Fruit fly (Drosophila melanogaster): ENCODE results near the gene CG5510.

CG5510 gene

DNA sequence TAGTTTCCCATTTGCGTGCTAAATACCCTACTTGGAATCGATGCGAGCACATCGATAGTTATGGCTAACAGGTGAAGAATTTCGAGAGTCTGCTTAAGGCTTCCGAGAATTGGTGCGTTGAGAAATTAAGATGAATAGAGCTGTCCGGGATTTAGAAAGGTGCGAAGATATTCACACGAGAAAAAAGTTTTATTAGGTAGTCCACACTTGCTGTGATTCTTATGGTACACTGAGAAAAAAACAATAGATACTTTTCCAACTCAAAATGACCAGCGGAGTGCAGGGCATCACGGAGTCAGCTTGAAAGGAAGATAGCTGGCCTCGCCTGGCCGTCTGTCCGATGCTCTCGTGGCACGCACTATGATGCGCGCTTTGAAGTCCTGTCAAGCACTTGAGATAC is 24.8 kb downstream of the CG5510 start:
- TF ChIP-seq ovo (GFP tag; optimal IDR thresholded peaks at IDR 0.05) (no peak), CG14711 (tag; optimal IDR thresholded peaks at IDR 0.05) (no peak), Crg-1 (GFP tag; optimal IDR thresholded peaks at IDR 0.05) (no peak), cnc (optimal IDR thresholded peaks at IDR 0.05) (no peak), CG7045 (GFP tag; optimal IDR thresholded peaks at IDR 0.05) (no peak), tj (GFP tag; optimal IDR thresholded peaks at IDR 0.05) (no peak), bab1 (GFP tag; optimal IDR thresholded peaks at IDR 0.05) (no peak), kay (GFP tag; ENCODE audit: borderline replicate concordance) (no peak)

DNA sequence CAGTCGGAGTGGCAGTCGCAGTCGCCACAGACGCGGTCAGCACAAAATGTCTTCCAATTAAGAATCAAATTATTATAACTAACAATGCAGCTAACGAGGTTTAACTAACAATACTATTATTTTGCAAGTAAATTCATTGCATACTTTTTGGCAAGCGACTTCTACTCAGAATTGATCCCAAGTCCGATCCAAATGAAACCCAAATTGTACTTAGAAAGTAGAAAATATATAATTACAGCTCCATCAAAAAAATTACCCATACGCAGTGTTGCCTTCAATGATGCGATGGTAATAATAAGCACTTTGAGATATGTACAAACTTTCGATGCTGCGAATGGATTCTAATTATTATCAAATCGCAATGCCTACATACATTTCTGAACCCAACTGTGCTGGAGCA is 25.6 kb downstream of the CG5510 start:
- TF ChIP-seq CG33017 (tag; optimal IDR thresholded peaks at IDR 0.05) (no peak), kay (GFP tag; ENCODE audit: borderline replicate concordance) (no peak), CG14711 (tag; optimal IDR thresholded peaks at IDR 0.05) (no peak), CG1620 (GFP tag; optimal IDR thresholded peaks at IDR 0.05) (no peak), Clk (GFP tag; optimal IDR thresholded peaks at IDR 0.05) (no peak), CG11617 (GFP tag; optimal IDR thresholded peaks at IDR 0.05) (no peak), bab1 (GFP tag; optimal IDR thresholded peaks at IDR 0.05) (no peak), ovo (GFP tag; optimal IDR thresholded peaks at IDR 0.05) (no peak), cnc (optimal IDR thresholded peaks at IDR 0.05) (no peak), Crg-1 (GFP tag; optimal IDR thresholded peaks at IDR 0.05) (no peak), CG7045 (GFP tag; optimal IDR thresholded peaks at IDR 0.05) (no peak)

DNA sequence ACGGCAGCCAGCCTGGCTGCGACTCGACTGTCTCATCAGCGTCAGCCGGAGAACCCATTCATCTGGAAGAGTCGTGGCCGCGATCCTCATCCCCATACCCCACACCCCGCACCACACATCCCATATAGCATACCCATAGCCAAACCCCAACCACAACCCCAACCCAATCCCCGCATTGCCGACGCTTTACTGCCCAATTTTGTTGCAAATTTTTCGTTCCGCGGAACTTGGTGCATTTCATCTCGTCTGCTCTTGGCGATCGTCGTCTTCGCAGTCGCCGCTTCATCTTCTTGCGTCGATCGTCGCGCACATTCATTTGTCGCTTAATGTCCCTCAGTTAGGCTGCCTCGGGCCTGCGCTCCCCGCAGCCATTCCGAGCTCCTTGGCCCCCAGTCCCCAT is 26.0 kb downstream of the CG5510 start:
- no peak for TF ChIP-seq CG5204 (GFP tag; optimal IDR thresholded peaks at IDR 0.05)
- no peak for TF ChIP-seq pad (GFP tag; optimal IDR thresholded peaks at IDR 0.05)
- no peak for TF ChIP-seq cnc (optimal IDR thresholded peaks at IDR 0.05)
- TF ChIP-seq CG7101 (tag; optimal IDR thresholded peaks at IDR 0.05) = no peak
- TF ChIP-seq kay (GFP tag; ENCODE audit: borderline replicate concordance) = no peak
- TF ChIP-seq CG1620 (GFP tag; optimal IDR thresholded peaks at IDR 0.05) = no peak
- TF ChIP-seq Hr96 (GFP tag; optimal IDR thresholded peaks at IDR 0.05) = no peak
- TF ChIP-seq Mnt (GFP tag; optimal IDR thresholded peaks at IDR 0.05) = no peak

DNA sequence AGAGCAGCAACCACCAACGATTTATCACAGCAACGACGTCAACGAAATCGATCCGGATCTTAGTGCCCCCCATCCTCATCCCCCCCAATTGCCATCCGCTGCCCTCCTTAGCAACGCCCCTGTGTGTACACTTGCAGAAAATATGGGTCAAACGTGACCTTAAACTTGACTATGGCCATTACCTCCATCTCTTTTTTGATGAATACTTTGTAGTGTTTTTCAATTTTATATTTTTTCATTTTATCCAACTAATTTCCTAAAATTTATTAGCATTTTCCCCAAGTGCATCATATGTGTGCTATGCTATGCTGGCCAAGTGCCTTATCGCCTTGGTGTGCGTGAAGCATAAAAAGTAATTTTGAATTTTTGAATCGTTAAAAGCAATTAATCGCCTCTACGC is 26.4 kb downstream of the CG5510 start:
- TF ChIP-seq CG33017 (tag; optimal IDR thresholded peaks at IDR 0.05) = no peak
- TF ChIP-seq CG5204 (GFP tag; optimal IDR thresholded peaks at IDR 0.05) = no peak
- no peak for TF ChIP-seq Crg-1 (GFP tag; optimal IDR thresholded peaks at IDR 0.05)
- TF ChIP-seq toe (GFP tag; optimal IDR thresholded peaks at IDR 0.05) = no peak
- no peak for TF ChIP-seq cic (GFP tag; optimal IDR thresholded peaks at IDR 0.05)
- no peak for TF ChIP-seq bab1 (GFP tag; optimal IDR thresholded peaks at IDR 0.05)
- TF ChIP-seq CG14711 (tag; optimal IDR thresholded peaks at IDR 0.05) = no peak
- no peak for TF ChIP-seq CG12768 (GFP tag; optimal IDR thresholded peaks at IDR 0.05)
- TF ChIP-seq cnc (optimal IDR thresholded peaks at IDR 0.05) = no peak
- no peak for TF ChIP-seq ovo (GFP tag; optimal IDR thresholded peaks at IDR 0.05)
- TF ChIP-seq Clk (GFP tag; optimal IDR thresholded peaks at IDR 0.05) = no peak
- TF ChIP-seq Hr96 (GFP tag; optimal IDR thresholded peaks at IDR 0.05) = no peak
- TF ChIP-seq CG11617 (GFP tag; optimal IDR thresholded peaks at IDR 0.05) = no peak
- TF ChIP-seq tj (GFP tag; optimal IDR thresholded peaks at IDR 0.05) = no peak
- no peak for TF ChIP-seq pad (GFP tag; optimal IDR thresholded peaks at IDR 0.05)
- no peak for TF ChIP-seq CG1620 (GFP tag; optimal IDR thresholded peaks at IDR 0.05)
- TF ChIP-seq Mnt (GFP tag; optimal IDR thresholded peaks at IDR 0.05) = no peak
- TF ChIP-seq CG7045 (GFP tag; optimal IDR thresholded peaks at IDR 0.05) = no peak
- no peak for TF ChIP-seq kay (GFP tag; ENCODE audit: borderline replicate concordance)

DNA sequence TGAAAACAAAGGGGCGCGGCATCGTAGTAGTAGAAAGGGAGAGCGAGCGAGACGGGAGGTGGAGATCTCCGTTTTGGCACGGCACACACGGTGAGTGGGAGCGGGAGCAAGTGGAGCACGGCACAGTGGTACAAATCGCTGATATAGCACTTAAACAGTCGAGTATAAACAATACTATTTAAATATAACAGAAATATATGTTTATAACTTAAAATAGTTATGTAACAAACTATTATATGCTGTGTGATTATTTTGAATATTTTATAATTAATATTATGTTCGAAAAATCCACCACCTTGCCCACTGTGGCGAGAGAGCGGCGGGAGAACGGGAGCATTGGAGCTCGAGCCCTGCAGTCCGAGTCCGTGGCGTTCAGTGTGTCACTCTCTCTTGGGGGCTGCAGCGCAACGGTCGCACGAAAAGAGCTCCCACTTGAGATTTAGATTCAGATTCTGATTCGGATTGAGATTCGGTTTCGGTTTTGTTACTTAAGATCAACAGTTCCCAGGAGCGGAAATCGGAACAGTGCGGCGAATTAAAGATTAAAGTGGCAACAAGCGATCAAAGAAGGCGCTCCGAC is 28.3 kb downstream of the CG5510 start, which contains the start of gene Kal1:
Gene Kal1, plus strand, starts transcription at position 383 of the 580 bp plus-strand sequence.
- TF ChIP-seq toe (GFP tag; optimal IDR thresholded peaks at IDR 0.05) = peak; percentile 24
- peak; percentile 93 for TF ChIP-seq CG7101 (tag; optimal IDR thresholded peaks at IDR 0.05)
- TF ChIP-seq CG7045 (GFP tag; optimal IDR thresholded peaks at IDR 0.05) = peak; percentile 67
- peak; percentile 23 for TF ChIP-seq ovo (GFP tag; optimal IDR thresholded peaks at IDR 0.05)
- TF ChIP-seq Crg-1 (GFP tag; optimal IDR thresholded peaks at IDR 0.05) = peak; percentile 67
- peak; percentile 51 for TF ChIP-seq Clk (GFP tag; optimal IDR thresholded peaks at IDR 0.05)
- peak; percentile 92 for TF ChIP-seq CG11617 (GFP tag; optimal IDR thresholded peaks at IDR 0.05)
- TF ChIP-seq Hr96 (GFP tag; optimal IDR thresholded peaks at IDR 0.05) = peak; percentile 45
- TF ChIP-seq tj (GFP tag; optimal IDR thresholded peaks at IDR 0.05) = peak; percentile 88
- TF ChIP-seq CG33017 (tag; optimal IDR thresholded peaks at IDR 0.05) = peak; percentile 92
- TF ChIP-seq bab1 (GFP tag; optimal IDR thresholded peaks at IDR 0.05) = peak; percentile 97
- TF ChIP-seq CG5204 (GFP tag; optimal IDR thresholded peaks at IDR 0.05) = no peak
- peak; percentile 85 for TF ChIP-seq pad (GFP tag; optimal IDR thresholded peaks at IDR 0.05)
- TF ChIP-seq Mnt (GFP tag; optimal IDR thresholded peaks at IDR 0.05) = peak; percentile 56
- no peak for TF ChIP-seq cnc (optimal IDR thresholded peaks at IDR 0.05)
- peak; percentile 86 for TF ChIP-seq CG12768 (GFP tag; optimal IDR thresholded peaks at IDR 0.05)
- TF ChIP-seq kay (GFP tag; ENCODE audit: borderline replicate concordance) = peak; percentile 18
- TF ChIP-seq CG14711 (tag; optimal IDR thresholded peaks at IDR 0.05) = peak; percentile 88
- TF ChIP-seq CG1620 (GFP tag; optimal IDR thresholded peaks at IDR 0.05) = peak; percentile 45
- peak; percentile 43 for TF ChIP-seq cic (GFP tag; optimal IDR thresholded peaks at IDR 0.05)

DNA sequence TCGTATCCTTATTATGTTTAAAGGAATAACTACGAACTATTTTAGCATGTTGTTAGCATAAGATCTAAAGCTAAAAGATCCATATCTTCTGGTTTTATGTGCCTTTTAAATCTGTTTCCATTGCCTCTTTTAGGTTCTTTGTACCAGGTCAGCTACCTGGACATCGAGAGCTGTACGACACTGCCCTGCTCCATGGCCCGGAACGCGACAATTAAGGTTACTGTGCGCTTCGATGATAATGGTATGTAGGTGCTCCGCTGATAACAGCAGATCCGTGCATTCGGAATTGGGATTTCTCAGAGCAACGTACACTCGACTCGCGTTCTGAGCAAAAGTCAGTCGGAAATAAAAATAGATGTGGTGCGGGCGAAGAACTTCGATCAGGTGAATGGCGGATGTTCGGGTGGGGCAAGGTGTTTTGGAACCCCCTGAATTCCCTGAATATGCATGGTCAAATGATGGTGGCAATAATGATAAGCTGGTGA is 29.7 kb downstream of the CG5510 start:
- TF ChIP-seq pad (GFP tag; optimal IDR thresholded peaks at IDR 0.05) = no peak
- no peak for TF ChIP-seq toe (GFP tag; optimal IDR thresholded peaks at IDR 0.05)

Measured in whole organism, adult.